Fruit fly (Drosophila melanogaster) Kc167 (cell line): ENCODE measurements around the gene Ncc69.

ENCODE experiments used
- Myc ChIP-seq: fragments of >200 bp; optimal IDR thresholded peaks from 2 replicates; lab custom pipeline; 2017; ENCODE audit warnings: missing external identifiers
- Sin3A ChIP-seq: fragments of >200 bp; optimal IDR thresholded peaks from 2 replicates; lab custom pipeline; 2018; ENCODE audit warnings: missing external identifiers
- h ChIP-seq: fragments of >200 bp; optimal IDR thresholded peaks from 3 replicates; lab custom pipeline; 2018; ENCODE audit warnings: missing external identifiers
- insv ChIP-seq: fragments of >200 bp; optimal IDR thresholded peaks from 3 replicates; lab custom pipeline; 2018; ENCODE audit warnings: missing external identifiers
- psq ChIP-seq: fragments of >200 bp; optimal IDR thresholded peaks from 2 replicates; lab custom pipeline; 2017; ENCODE audit warnings: missing external identifiers
- ttk ChIP-seq: sonication (Bioruptor generic); optimal IDR thresholded peaks from 2 replicates; lab custom pipeline; 2017; ENCODE audit warnings: missing external identifiers

The Ncc69 gene

dm6 chr3L:12374420-12374819 lies 16.8 kb downstream of the Ncc69 start:
- no peak for TF ChIP-seq ttk (lab: Kevin White, UChicago)
- TF ChIP-seq Sin3A (lab: Kevin White, UChicago), result no peak
- TF ChIP-seq h (lab: Kevin White, UChicago), result no peak
- TF ChIP-seq psq (lab: Kevin White, UChicago), result no peak
- no peak for TF ChIP-seq Myc (lab: Kevin White, UChicago)
- no peak for TF ChIP-seq insv

- TF ChIP-seq ttk (lab: Kevin White, UChicago), result no peak
- no peak for TF ChIP-seq insv
- TF ChIP-seq psq (lab: Kevin White, UChicago), result no peak
- no peak for TF ChIP-seq h (lab: Kevin White, UChicago)
- TF ChIP-seq Myc (lab: Kevin White, UChicago), result no peak
- no peak for TF ChIP-seq Sin3A (lab: Kevin White, UChicago)
Observed at dm6 chr3L:12363729-12364128, 27.5 kb downstream of the Ncc69 start.

dm6 chr3L:12351440-12351839 lies 39.8 kb downstream of the Ncc69 start, which contains the start of gene CrzR:
CrzR (minus strand) TSS chr3L:12351544.
- TF ChIP-seq h (lab: Kevin White, UChicago) (no peak), psq (lab: Kevin White, UChicago) (no peak), ttk (lab: Kevin White, UChicago) (no peak), insv (no peak), Myc (lab: Kevin White, UChicago) (no peak), Sin3A (lab: Kevin White, UChicago) (no peak)

- TF ChIP-seq insv, result no peak
- no peak for TF ChIP-seq ttk (lab: Kevin White, UChicago)
- no peak for TF ChIP-seq Myc (lab: Kevin White, UChicago)
- TF ChIP-seq h (lab: Kevin White, UChicago), result no peak
Observed at dm6 chr3L:12350307-12350706, 40.9 kb downstream of the Ncc69 start.

- TF ChIP-seq h (lab: Kevin White, UChicago) (no peak), Myc (lab: Kevin White, UChicago) (no peak), Sin3A (lab: Kevin White, UChicago) (no peak), ttk (lab: Kevin White, UChicago) (no peak), insv (no peak), psq (lab: Kevin White, UChicago) (no peak)
Observed at dm6 chr3L:12336339-12336738, 54.9 kb downstream of the Ncc69 start, which contains the start of gene CG10418. CG10418 (plus strand) TSS chr3L:12336676.

- no peak for TF ChIP-seq Myc (lab: Kevin White, UChicago)
- no peak for TF ChIP-seq ttk (lab: Kevin White, UChicago)
Observed at dm6 chr3L:12329549-12329948, 61.7 kb downstream of the Ncc69 start.

dm6 chr3L:12328781-12329282 lies 62.4 kb downstream of the Ncc69 start, which contains the start of gene Lmx1a:
Lmx1a (plus strand) TSS chr3L:12329232.
- TF ChIP-seq h (lab: Kevin White, UChicago) (no peak), psq (lab: Kevin White, UChicago) (no peak), Myc (lab: Kevin White, UChicago) (no peak), insv (no peak), Sin3A (lab: Kevin White, UChicago) (no peak), ttk (lab: Kevin White, UChicago) (no peak)

- TF ChIP-seq Myc (lab: Kevin White, UChicago), result no peak
- TF ChIP-seq psq (lab: Kevin White, UChicago), result no peak
- TF ChIP-seq ttk (lab: Kevin White, UChicago), result no peak
- TF ChIP-seq Sin3A (lab: Kevin White, UChicago), result no peak
- no peak for TF ChIP-seq insv
- no peak for TF ChIP-seq h (lab: Kevin White, UChicago)
Observed at dm6 chr3L:12319782-12320181, 71.5 kb downstream of the Ncc69 start.
